Worm (Caenorhabditis elegans) whole organism, L1 larva: ENCODE measurements around the gene F37A8.5.
A peak's percentile ranks its signal among the peaks of the same experiment; 100 is the strongest.

Experiments
- C04F5.9 ChIP-seq: sonication (generic microtip); optimal IDR thresholded peaks from 2 replicates; lab custom pipeline; 2016; ENCODE audit warnings: missing genetic modification characterization, missing compliant biosample characterization
- F16B12.6 ChIP-seq: fragments of 150-350 bp; optimal IDR thresholded peaks from 2 replicates; lab custom pipeline; 2014; ENCODE audit warnings: missing biosample characterization, missing genetic modification characterization
- Y116A8C.19 ChIP-seq: sonication (generic microtip); optimal IDR thresholded peaks from 2 replicates; lab custom pipeline; 2016; ENCODE audit warnings: missing compliant biosample characterization, missing genetic modification characterization, borderline replicate concordance
- aha-1 ChIP-seq: fragments of 150-350 bp; optimal IDR thresholded peaks from 2 replicates; lab custom pipeline; 2014; ENCODE audit warnings: missing biosample characterization, missing genetic modification characterization
- ama-1 ChIP-seq: fragments of 150-350 bp; optimal IDR thresholded peaks from 2 replicates; lab custom pipeline; 2014
- blmp-1 ChIP-seq: fragments of 150-350 bp; optimal IDR thresholded peaks from 2 replicates; lab custom pipeline; 2014; ENCODE audit warnings: missing biosample characterization, missing genetic modification characterization
- ceh-8 ChIP-seq: fragments of 200-800 bp; sonication (Bioruptor generic); optimal IDR thresholded peaks from 2 replicates; lab custom pipeline; 2018; ENCODE audit warnings: mild to moderate bottlenecking, missing genetic modification characterization, moderate library complexity, missing compliant biosample characterization
- ceh-82 ChIP-seq, 3 experiments: fragments of 150-350 bp in 1 of 3; sonication (generic microtip) in 2 of 3; optimal IDR thresholded peaks; 2 replicates each; lab custom pipeline; 2014 to 2017; ENCODE audit warnings: missing biosample characterization in 3 of 3, missing genetic modification characterization in 3 of 3
- ceh-88 ChIP-seq: fragments of 200-800 bp; sonication (Bioruptor generic); IDR thresholded peaks from 2 replicates; pipeline ENCODE4 v1.3.6; 2022; ENCODE audit warnings: missing genetic modification characterization, missing compliant biosample characterization
- ceh-90 ChIP-seq: sonication (generic microtip); optimal IDR thresholded peaks from 2 replicates; lab custom pipeline; 2016; ENCODE audit warnings: missing genetic modification characterization, missing compliant biosample characterization
- dpl-1 ChIP-seq, 3 experiments: fragments of 150-350 bp in 2 of 3; sonication (generic microtip) in 1 of 3; optimal IDR thresholded peaks; 2 replicates each; lab custom pipeline; 2014 to 2017; ENCODE audit warnings: missing biosample characterization in 3 of 3, missing genetic modification characterization in 3 of 3, missing genetic modification reagents in 3 of 3
- dsc-1 ChIP-seq: sonication (generic microtip); optimal IDR thresholded peaks from 2 replicates; lab custom pipeline; 2016; ENCODE audit warnings: mild to moderate bottlenecking, missing genetic modification characterization, missing compliant biosample characterization
- efl-1 ChIP-seq, 4 experiments: fragments of 150-350 bp; optimal IDR thresholded peaks in 3 of 4; peaks in 1 of 4; 1 replicate in 1 of 4; 2 replicates in 3 of 4; lab custom pipeline; 2014; ENCODE audit warnings: missing biosample characterization in 2 of 4, missing genetic modification characterization in 2 of 4, missing genetic modification reagents in 2 of 4
- efl-3 ChIP-seq: fragments of 200-800 bp; sonication (Bioruptor generic); optimal IDR thresholded peaks from 2 replicates; lab custom pipeline; 2018; ENCODE audit warnings: mild to moderate bottlenecking, missing genetic modification characterization, missing compliant biosample characterization
- elt-2 ChIP-seq: sonication (generic microtip); optimal IDR thresholded peaks from 2 replicates; lab custom pipeline; 2016; ENCODE audit warnings: missing genetic modification characterization, mild to moderate bottlenecking, inconsistent platforms, missing compliant biosample characterization, missing genetic modification reagents
- elt-3 ChIP-seq, 6 experiments: fragments of 150-350 bp in 1 of 6; sonication (generic microtip); optimal IDR thresholded peaks; 2 replicates each; lab custom pipeline; 2017 to 2018; ENCODE audit warnings: missing biosample characterization in 6 of 6, missing genetic modification characterization in 6 of 6, inconsistent platforms in 1 of 6
- ets-5 ChIP-seq: fragments of 200-800 bp; sonication (Bioruptor generic); IDR thresholded peaks from 2 replicates; pipeline ENCODE4 v1.3.6; 2022; ENCODE audit warnings: missing genetic modification characterization, missing compliant biosample characterization
- fkh-4 ChIP-seq: sonication (generic microtip); optimal IDR thresholded peaks from 2 replicates; lab custom pipeline; 2016; ENCODE audit warnings: missing compliant biosample characterization, missing genetic modification characterization, borderline replicate concordance
- fkh-8 ChIP-seq: sonication (generic microtip); optimal IDR thresholded peaks from 2 replicates; lab custom pipeline; 2016; ENCODE audit warnings: mild to moderate bottlenecking, missing genetic modification characterization, missing compliant biosample characterization
- hlh-17 ChIP-seq: fragments of 200-800 bp; sonication (Bioruptor generic); optimal IDR thresholded peaks from 2 replicates; lab custom pipeline; 2018; ENCODE audit warnings: missing genetic modification characterization, mild to moderate bottlenecking, missing compliant biosample characterization, moderate library complexity, borderline replicate concordance
- hpl-2 ChIP-seq: fragments of 150-350 bp; optimal IDR thresholded peaks from 2 replicates; lab custom pipeline; 2014; ENCODE audit warnings: missing biosample characterization, missing genetic modification reagents, missing genetic modification characterization
- irx-1 ChIP-seq: sonication (generic microtip); optimal IDR thresholded peaks from 2 replicates; lab custom pipeline; 2016; ENCODE audit warnings: missing genetic modification characterization, missing compliant biosample characterization
- lin-13 ChIP-seq: fragments of 150-350 bp; optimal IDR thresholded peaks from 2 replicates; lab custom pipeline; 2014; ENCODE audit warnings: missing biosample characterization, missing genetic modification reagents, missing genetic modification characterization
- lin-35 ChIP-seq, 2 experiments: fragments of 150-350 bp; optimal IDR thresholded peaks; 2 replicates each; lab custom pipeline; 2014; ENCODE audit warnings: missing biosample characterization in 2 of 2, missing genetic modification characterization in 2 of 2, missing genetic modification reagents in 2 of 2
- lsy-2 ChIP-seq, 2 experiments: fragments of 150-350 bp; optimal IDR thresholded peaks; 2 replicates each; lab custom pipeline; 2014; ENCODE audit warnings: missing biosample characterization in 2 of 2, missing genetic modification characterization in 2 of 2
- mab-9 ChIP-seq: fragments of 200-800 bp; sonication (Bioruptor generic); IDR thresholded peaks from 2 replicates; pipeline ENCODE4 v1.3.6; 2022; ENCODE audit warnings: missing genetic modification reagents, missing genetic modification characterization, missing compliant biosample characterization
- mdl-1 ChIP-seq, 2 experiments: fragments of 150-350 bp; optimal IDR thresholded peaks; 2 replicates each; lab custom pipeline; 2014 to 2017; ENCODE audit warnings: missing biosample characterization in 2 of 2, missing genetic modification characterization in 2 of 2, inconsistent platforms in 1 of 2
- mef-2 ChIP-seq: fragments of 150-350 bp; optimal IDR thresholded peaks from 2 replicates; lab custom pipeline; 2014; ENCODE audit warnings: missing biosample characterization, missing genetic modification characterization
- nhr-12 ChIP-seq: sonication (generic microtip); optimal IDR thresholded peaks from 2 replicates; lab custom pipeline; 2017; ENCODE audit warnings: missing biosample characterization, missing genetic modification characterization
- nhr-20 ChIP-seq: sonication (generic microtip); optimal IDR thresholded peaks from 2 replicates; lab custom pipeline; 2016; ENCODE audit warnings: mild to moderate bottlenecking, missing genetic modification characterization, missing compliant biosample characterization
- nhr-47 ChIP-seq: sonication (generic microtip); optimal IDR thresholded peaks from 2 replicates; lab custom pipeline; 2016; ENCODE audit warnings: mild to moderate bottlenecking, missing genetic modification characterization, moderate library complexity, missing compliant biosample characterization
- nhr-71 ChIP-seq: sonication (generic microtip); optimal IDR thresholded peaks from 2 replicates; lab custom pipeline; 2016; ENCODE audit warnings: mild to moderate bottlenecking, missing genetic modification characterization, moderate library complexity, missing compliant biosample characterization
- nhr-76 ChIP-seq: sonication (generic microtip); optimal IDR thresholded peaks from 2 replicates; lab custom pipeline; 2017; ENCODE audit warnings: missing biosample characterization, missing genetic modification characterization
- nhr-84 ChIP-seq: sonication (generic microtip); optimal IDR thresholded peaks from 2 replicates; lab custom pipeline; 2017; ENCODE audit warnings: missing biosample characterization, missing genetic modification characterization
- pax-3 ChIP-seq: fragments of 200-800 bp; sonication (Bioruptor generic); optimal IDR thresholded peaks from 2 replicates; lab custom pipeline; 2018; ENCODE audit warnings: mild to moderate bottlenecking, missing genetic modification characterization, moderate library complexity, missing compliant biosample characterization
- pqm-1 ChIP-seq: sonication (generic microtip); optimal IDR thresholded peaks from 3 replicates; lab custom pipeline; 2017; ENCODE audit warnings: missing biosample characterization, missing genetic modification characterization
- rnt-1 ChIP-seq: sonication (generic microtip); optimal IDR thresholded peaks from 2 replicates; lab custom pipeline; 2016; ENCODE audit warnings: mild to moderate bottlenecking, missing genetic modification characterization, moderate library complexity, missing compliant biosample characterization
- skn-1 ChIP-seq: fragments of 150-350 bp; optimal IDR thresholded peaks from 2 replicates; lab custom pipeline; 2014; ENCODE audit warnings: missing biosample characterization, missing genetic modification characterization
- snpc-4 ChIP-seq: fragments of 150-350 bp; optimal IDR thresholded peaks from 2 replicates; lab custom pipeline; 2014; ENCODE audit warnings: missing biosample characterization, missing genetic modification characterization
- sox-4 ChIP-seq: sonication (generic microtip); optimal IDR thresholded peaks from 2 replicates; lab custom pipeline; 2016; ENCODE audit warnings: missing genetic modification characterization, missing compliant biosample characterization
- swsn-7 ChIP-seq: sonication (generic microtip); optimal IDR thresholded peaks from 2 replicates; lab custom pipeline; 2016; ENCODE audit warnings: missing genetic modification characterization, missing compliant biosample characterization
- tbx-2 ChIP-seq: sonication (generic microtip); optimal IDR thresholded peaks from 2 replicates; lab custom pipeline; 2016; ENCODE audit warnings: missing genetic modification characterization, missing compliant biosample characterization
- unc-86 ChIP-seq: sonication (generic microtip); optimal IDR thresholded peaks from 2 replicates; lab custom pipeline; 2016; ENCODE audit warnings: missing genetic modification characterization, missing compliant biosample characterization
- unc-98 ChIP-seq: fragments of 200-800 bp; sonication (Bioruptor generic); IDR thresholded peaks from 2 replicates; pipeline ENCODE4 v1.3.6; 2022; ENCODE audit warnings: missing genetic modification characterization, missing compliant biosample characterization
- xbp-1 ChIP-seq: sonication (generic microtip); optimal IDR thresholded peaks from 2 replicates; lab custom pipeline; 2016; ENCODE audit warnings: missing genetic modification characterization, missing compliant biosample characterization
- zag-1 ChIP-seq: fragments of 150-350 bp; optimal IDR thresholded peaks from 2 replicates; lab custom pipeline; 2014; ENCODE audit warnings: missing biosample characterization, missing genetic modification characterization
- zip-4 ChIP-seq: fragments of 200-800 bp; sonication (Bioruptor generic); optimal IDR thresholded peaks from 2 replicates; lab custom pipeline; 2018; ENCODE audit warnings: mild to moderate bottlenecking, missing genetic modification characterization, moderate library complexity, missing compliant biosample characterization
- ztf-4 ChIP-seq: fragments of 150-350 bp; optimal IDR thresholded peaks from 2 replicates; lab custom pipeline; 2014; ENCODE audit warnings: missing biosample characterization, missing genetic modification characterization

The F37A8.5 gene

ce11 chrIII:3954220-3954619, 2.2 kb upstream of the F37A8.5 start (continued):
- peak in 1 of 2 experiments; percentile 30 for TF ChIP-seq efl-1 (optimal IDR thresholded peaks at IDR 0.05; lab: Kevin White, UChicago)
- TF ChIP-seq efl-1 (GFP tag; optimal IDR thresholded peaks at IDR 0.05 in 1 of 2; lab: Kevin White, UChicago): peak in 1 of 2 experiments; percentile 90
- TF ChIP-seq irx-1 (tag; lab: Kevin White, UChicago): peak; percentile 25
- TF ChIP-seq hlh-17 (GFP tag; lab: Kevin White, UChicago): no peak
- TF ChIP-seq dpl-1 (GFP tag; optimal IDR thresholded peaks at IDR 0.05; lab: Kevin White, UChicago): peak in 1 of 3 experiments; percentile 1
- TF ChIP-seq xbp-1 (tag; lab: Kevin White, UChicago): peak; percentile 9
- peak; percentile 59 for TF ChIP-seq ama-1 (lab: Kevin White, UChicago)
- peak; percentile 20 to 70 for TF ChIP-seq lin-35 (GFP tag; optimal IDR thresholded peaks at IDR 0.05; lab: Kevin White, UChicago)
- peak; percentile 11 for TF ChIP-seq blmp-1 (tag; lab: Kevin White, UChicago)
- TF ChIP-seq fkh-4 (tag; lab: Kevin White, UChicago): no peak
- TF ChIP-seq nhr-47: peak; percentile 42
- TF ChIP-seq ceh-8: peak; percentile 37
- TF ChIP-seq nhr-84: no peak
- TF ChIP-seq ztf-4 (tag; lab: Kevin White, UChicago): peak; percentile 70
- peak; percentile 45 for TF ChIP-seq tbx-2
- TF ChIP-seq nhr-20 (tag; lab: Kevin White, UChicago): peak; percentile 62
- TF ChIP-seq unc-86 (tag; lab: Kevin White, UChicago): peak; percentile 22

ce11 chrIII:3954828-3955227, 1.6 kb upstream of the F37A8.5 start:
- TF ChIP-seq nhr-20 (tag; lab: Kevin White, UChicago): no peak
- no peak for TF ChIP-seq Y116A8C.19 (tag; lab: Kevin White, UChicago)
- TF ChIP-seq nhr-76 (tag; lab: Kevin White, UChicago): no peak
- TF ChIP-seq efl-3: no peak
- peak; percentile 10 for TF ChIP-seq nhr-71 (tag; lab: Kevin White, UChicago)
- TF ChIP-seq mef-2 (tag; lab: Kevin White, UChicago): no peak
- no peak for TF ChIP-seq aha-1
- no peak for TF ChIP-seq nhr-12 (tag; lab: Kevin White, UChicago)
- TF ChIP-seq snpc-4 (tag; lab: Kevin White, UChicago): no peak
- peak; percentile 30 for TF ChIP-seq unc-86 (tag; lab: Kevin White, UChicago)
- peak; percentile 48 for TF ChIP-seq nhr-47
- TF ChIP-seq pqm-1 (tag; lab: Kevin White, UChicago): no peak
- no peak for TF ChIP-seq ceh-88 (GFP tag; lab: Robert Waterston, UW)
- no peak for TF ChIP-seq rnt-1 (tag; lab: Kevin White, UChicago)
- no peak for TF ChIP-seq ets-5 (GFP tag; lab: Robert Waterston, UW)
- no peak for TF ChIP-seq lsy-2 (tag; optimal IDR thresholded peaks at IDR 0.05; lab: Kevin White, UChicago)
- no peak for TF ChIP-seq ama-1 (lab: Kevin White, UChicago)
- no peak for TF ChIP-seq xbp-1 (tag; lab: Kevin White, UChicago)
- peak; percentile 91 for TF ChIP-seq dsc-1 (tag; lab: Kevin White, UChicago)
- TF ChIP-seq sox-4 (tag; lab: Kevin White, UChicago): peak; percentile 79
- TF ChIP-seq ceh-90 (tag; lab: Kevin White, UChicago): no peak
- TF ChIP-seq F16B12.6: no peak
- no peak for TF ChIP-seq C04F5.9 (tag; lab: Kevin White, UChicago)
- TF ChIP-seq unc-98 (GFP tag; lab: Robert Waterston, UW): no peak
- TF ChIP-seq ztf-4 (tag; lab: Kevin White, UChicago): no peak
- TF ChIP-seq pax-3 (tag; lab: Kevin White, UChicago): peak; percentile 44
- no peak for TF ChIP-seq hpl-2
- no peak for TF ChIP-seq zag-1 (tag; lab: Kevin White, UChicago)
- peak; percentile 80 for TF ChIP-seq fkh-8 (tag; lab: Kevin White, UChicago)
- TF ChIP-seq, all 84 proteins: peak for 7

ce11 chrIII:3955674-3956073, 750 bp upstream of the F37A8.5 start:
- TF ChIP-seq swsn-7 (tag; lab: Kevin White, UChicago) (peak; percentile 27), blmp-1 (tag; lab: Kevin White, UChicago) (peak; percentile 2), nhr-71 (tag; lab: Kevin White, UChicago) (peak; percentile 65), skn-1 (peak; percentile 8), fkh-8 (tag; lab: Kevin White, UChicago) (peak; percentile 47), elt-3 (tag; optimal IDR thresholded peaks at IDR 0.05; lab: Kevin White, UChicago) (no peak), mdl-1 (tag; optimal IDR thresholded peaks at IDR 0.05; lab: Kevin White, UChicago) (peak in 1 of 2 experiments; percentile 24), zip-4 (GFP tag; lab: Kevin White, UChicago) (no peak), sox-4 (tag; lab: Kevin White, UChicago) (no peak), lsy-2 (tag; optimal IDR thresholded peaks at IDR 0.05; lab: Kevin White, UChicago) (peak; percentile 16 to 24), nhr-20 (tag; lab: Kevin White, UChicago) (no peak), mab-9 (GFP tag; lab: Robert Waterston, UW) (no peak), lin-13 (GFP tag; lab: Kevin White, UChicago) (no peak), ceh-82 (tag; optimal IDR thresholded peaks at IDR 0.05; lab: Kevin White, UChicago) (peak in 1 of 3 experiments; percentile 15), irx-1 (tag; lab: Kevin White, UChicago) (no peak), efl-1 (optimal IDR thresholded peaks at IDR 0.05; lab: Kevin White, UChicago) (peak; percentile 12 to 13), efl-1 (GFP tag; optimal IDR thresholded peaks at IDR 0.05 in 1 of 2; lab: Kevin White, UChicago) (peak in 1 of 2 experiments; percentile 33), elt-2 (tag; lab: Kevin White, UChicago) (no peak)
